Fruit fly (Drosophila melanogaster): Measurements from ENCODE around the gene cpo.
A peak's percentile ranks its signal among the peaks of the same experiment; 100 is the strongest.

Gene cpo

dm6 chr3R:17920265-17920664 is 633 bp downstream of the cpo start (continued):
- TF ChIP-seq dan (GFP tag; IDR thresholded peaks at IDR 0.05) = no peak
- no peak for TF ChIP-seq CG9932 (GFP tag; IDR thresholded peaks at IDR 0.05)
- no peak for TF ChIP-seq Sry-β (GFP tag; optimal IDR thresholded peaks at IDR 0.05)
- no peak for TF ChIP-seq CG2202 (tag; optimal IDR thresholded peaks at IDR 0.05)
- TF ChIP-seq Hr39 (optimal IDR thresholded peaks at IDR 0.05) = no peak
- no peak for TF ChIP-seq amos (GFP tag; IDR thresholded peaks at IDR 0.05; ENCODE audit: partially characterized antibody)
- peak; percentile 95 for TF ChIP-seq CG3163 (GFP tag; optimal IDR thresholded peaks at IDR 0.05)
- TF ChIP-seq Ada2b (GFP tag; IDR thresholded peaks at IDR 0.05) = no peak
- peak; percentile 10 for TF ChIP-seq sqz (GFP tag; optimal IDR thresholded peaks at IDR 0.05)
- TF ChIP-seq mld (GFP tag; IDR thresholded peaks at IDR 0.05; ENCODE audit: partially characterized antibody) = no peak
- TF ChIP-seq pnt (GFP tag; optimal IDR thresholded peaks at IDR 0.05) = no peak
- TF ChIP-seq YL-1 (GFP tag; optimal IDR thresholded peaks at IDR 0.05) = no peak
- no peak for TF ChIP-seq caup (GFP tag; optimal IDR thresholded peaks at IDR 0.05; ENCODE audit: severe bottlenecking)
- TF ChIP-seq p53 (GFP tag; optimal IDR thresholded peaks at IDR 0.05) = no peak
- TF ChIP-seq Max (GFP tag; optimal IDR thresholded peaks at IDR 0.05) = no peak
- TF ChIP-seq crol (GFP tag; IDR thresholded peaks at IDR 0.05) = peak; percentile 63
- no peak for TF ChIP-seq toy (GFP tag; IDR thresholded peaks at IDR 0.05)
- TF ChIP-seq CG10274 (GFP tag; optimal IDR thresholded peaks at IDR 0.05) = no peak
- TF ChIP-seq Dip3 (GFP tag; optimal IDR thresholded peaks at IDR 0.05) = no peak
- TF ChIP-seq slp2 (GFP tag; optimal IDR thresholded peaks at IDR 0.05) = no peak
- TF ChIP-seq Atf-2 (GFP tag; optimal IDR thresholded peaks at IDR 0.05) = no peak
- no peak for TF ChIP-seq C15 (GFP tag; IDR thresholded peaks at IDR 0.05)
- TF ChIP-seq ken (GFP tag; IDR thresholded peaks at IDR 0.05) = no peak
- no peak for TF ChIP-seq Asciz (GFP tag; optimal IDR thresholded peaks at IDR 0.05)
- TF ChIP-seq z (GFP tag; IDR thresholded peaks at IDR 0.05) = no peak
- peak; percentile 11; the same call in 1 of the 2 replicates for TF ChIP-seq seq (GFP tag; IDR thresholded peaks at IDR 0.05)
- no peak for TF ChIP-seq CG3847 (GFP tag; IDR thresholded peaks at IDR 0.05)
- no peak for TF ChIP-seq CG6175 (GFP tag; IDR thresholded peaks at IDR 0.05)
- TF ChIP-seq CG1792 (GFP tag; optimal IDR thresholded peaks at IDR 0.05) = no peak
- no peak for TF ChIP-seq prd (optimal IDR thresholded peaks at IDR 0.05)
- TF ChIP-seq prd (GFP tag; IDR thresholded peaks at IDR 0.05) = no peak
- TF ChIP-seq pan (optimal IDR thresholded peaks at IDR 0.05) = no peak
- TF ChIP-seq pan (GFP tag; optimal IDR thresholded peaks at IDR 0.05 in 1 of 2, IDR thresholded peaks at IDR 0.05 in 1 of 2) = no peak
- TF ChIP-seq pros (GFP tag; optimal IDR thresholded peaks at IDR 0.05) = peak; percentile 31
- no peak for TF ChIP-seq CG8924 (tag; optimal IDR thresholded peaks at IDR 0.05)
- no peak for TF ChIP-seq az2 (GFP tag; optimal IDR thresholded peaks at IDR 0.05)
- TF ChIP-seq pita (GFP tag; optimal IDR thresholded peaks at IDR 0.05) = no peak
- no peak for TF ChIP-seq run (tag; optimal IDR thresholded peaks at IDR 0.05)
- no peak for TF ChIP-seq eve (GFP tag; optimal IDR thresholded peaks at IDR 0.05)
- no peak for TF ChIP-seq bcd (GFP tag; optimal IDR thresholded peaks at IDR 0.05)
- TF ChIP-seq Ets65A (GFP tag) = peak; percentile 80
- TF ChIP-seq Nf-YA (GFP tag; IDR thresholded peaks at IDR 0.05) = no peak
- no peak for TF ChIP-seq Dad (GFP tag; optimal IDR thresholded peaks at IDR 0.05)
- no peak for TF ChIP-seq CG10209 (GFP tag; optimal IDR thresholded peaks at IDR 0.05)
- no peak for TF ChIP-seq CG12071 (GFP tag; optimal IDR thresholded peaks at IDR 0.05)
- no peak for TF ChIP-seq CG6272 (GFP tag; IDR thresholded peaks at IDR 0.05)
- no peak for TF ChIP-seq BEAF-32 (GFP tag; optimal IDR thresholded peaks at IDR 0.05)
- no peak for TF ChIP-seq Mad (GFP tag; optimal IDR thresholded peaks at IDR 0.05)
- no peak for TF ChIP-seq sug (tag; optimal IDR thresholded peaks at IDR 0.05)
- TF ChIP-seq Mrtf (GFP tag; IDR thresholded peaks at IDR 0.05) = no peak
- no peak for TF ChIP-seq Opbp (GFP tag; IDR thresholded peaks at IDR 0.05; ENCODE audit: partially characterized antibody)
- TF ChIP-seq Adf1 (GFP tag; IDR thresholded peaks at IDR 0.05) = peak; percentile 42; the same call in 1 of the 2 replicates
- no peak for TF ChIP-seq CHES-1-like (GFP tag; optimal IDR thresholded peaks at IDR 0.05)
- no peak for TF ChIP-seq CG9727 (GFP tag; optimal IDR thresholded peaks at IDR 0.05)

All from whole organism, embryonic.